Worm (Caenorhabditis elegans) whole organism, young adult: Measurements from ENCODE around the gene pals-24.
A peak's percentile ranks its signal among the peaks of the same experiment; 100 is the strongest.

Experiments
- C17E4.6 ChIP-seq: fragments of 200-800 bp; sonication (Bioruptor generic); IDR thresholded peaks from 2 replicates; pipeline ENCODE4 v1.3.6; 2022; ENCODE audit warnings: missing genetic modification reagents, missing genetic modification characterization, missing compliant biosample characterization
- F33H1.4 ChIP-seq: fragments of 200-800 bp; sonication (Bioruptor generic); IDR thresholded peaks from 2 replicates; pipeline ENCODE4 v1.3.6; 2022; ENCODE audit warnings: missing genetic modification reagents, missing genetic modification characterization, missing compliant biosample characterization
- F57C9.4 ChIP-seq: sonication (generic microtip); optimal IDR thresholded peaks from 2 replicates; lab custom pipeline; 2017; ENCODE audit warnings: mild to moderate bottlenecking, missing genetic modification characterization, missing compliant biosample characterization
- Y53F4B.3 ChIP-seq: fragments of 200-800 bp; sonication (Bioruptor generic); IDR thresholded peaks from 2 replicates; pipeline ENCODE4 v1.3.6; 2022; ENCODE audit warnings: missing genetic modification reagents, missing genetic modification characterization, missing compliant biosample characterization
- Y56A3A.18 ChIP-seq: fragments of 200-800 bp; sonication (Bioruptor generic); IDR thresholded peaks from 2 replicates; pipeline ENCODE4 v1.3.6; 2022; ENCODE audit warnings: missing genetic modification reagents, missing genetic modification characterization, missing compliant biosample characterization
- Y79H2A.3 ChIP-seq: fragments of 200-800 bp; sonication (Bioruptor generic); conservative IDR thresholded peaks from 2 replicates; pipeline ENCODE4 v1.3.6; 2022; ENCODE audit warnings: missing genetic modification reagents, missing genetic modification characterization, missing compliant biosample characterization
- aptf-2 ChIP-seq: fragments of 200-800 bp; sonication (Bioruptor generic); conservative IDR thresholded peaks from 2 replicates; pipeline ENCODE4 v1.3.6; 2022; ENCODE audit warnings: missing genetic modification reagents, missing genetic modification characterization, missing compliant biosample characterization
- atf-7 ChIP-seq: sonication (generic microtip); optimal IDR thresholded peaks from 2 replicates; lab custom pipeline; 2017; ENCODE audit warnings: mild to moderate bottlenecking, missing genetic modification characterization, missing compliant biosample characterization
- athp-1 ChIP-seq: sonication (generic microtip); optimal IDR thresholded peaks from 2 replicates; lab custom pipeline; 2017; ENCODE audit warnings: mild to moderate bottlenecking, missing genetic modification characterization, missing compliant biosample characterization
- attf-3 ChIP-seq: fragments of 200-800 bp; sonication (Bioruptor generic); conservative IDR thresholded peaks from 2 replicates; pipeline ENCODE4 v1.3.6; 2022; ENCODE audit warnings: missing genetic modification reagents, missing genetic modification characterization, missing compliant biosample characterization
- bed-1 ChIP-seq: fragments of 200-800 bp; sonication (Bioruptor generic); IDR thresholded peaks from 2 replicates; pipeline ENCODE4 v1.3.6; 2022; ENCODE audit warnings: missing genetic modification reagents, missing genetic modification characterization, missing compliant biosample characterization
- cebp-2 ChIP-seq: fragments of 200-800 bp; sonication (Bioruptor generic); IDR thresholded peaks from 2 replicates; pipeline ENCODE4 v1.3.6; 2022; ENCODE audit warnings: missing genetic modification characterization, missing compliant biosample characterization
- ceh-100 ChIP-seq: fragments of 200-800 bp; sonication (Bioruptor generic); IDR thresholded peaks from 2 replicates; pipeline ENCODE4 v1.3.6; 2022; ENCODE audit warnings: missing genetic modification reagents, missing genetic modification characterization, missing compliant biosample characterization
- ceh-58 ChIP-seq: fragments of 200-800 bp; sonication (Bioruptor generic); IDR thresholded peaks from 2 replicates; pipeline ENCODE4 v1.3.6; 2022; ENCODE audit warnings: missing genetic modification characterization, missing compliant biosample characterization
- ceh-91 ChIP-seq: fragments of 200-800 bp; sonication (Bioruptor generic); IDR thresholded peaks from 2 replicates; pipeline ENCODE4 v1.3.6; 2022; ENCODE audit warnings: missing genetic modification reagents, missing genetic modification characterization, missing compliant biosample characterization
- chd-7 ChIP-seq: sonication (generic microtip); optimal IDR thresholded peaks from 2 replicates; lab custom pipeline; 2016; ENCODE audit warnings: mild to moderate bottlenecking, missing genetic modification characterization, moderate library complexity, missing compliant biosample characterization
- dox-1 ChIP-seq: fragments of 200-800 bp; sonication (Bioruptor generic); IDR thresholded peaks from 2 replicates; pipeline ENCODE4 v1.3.6; 2022; ENCODE audit warnings: missing genetic modification reagents, missing genetic modification characterization, missing compliant biosample characterization
- egl-18 ChIP-seq: fragments of 200-800 bp; sonication (Bioruptor generic); IDR thresholded peaks from 2 replicates; pipeline ENCODE4 v1.3.6; 2022; ENCODE audit warnings: missing genetic modification reagents, missing genetic modification characterization, missing compliant biosample characterization
- egrh-3 ChIP-seq: fragments of 200-800 bp; sonication (Bioruptor generic); IDR thresholded peaks from 2 replicates; pipeline ENCODE4 v1.3.6; 2022; ENCODE audit warnings: missing genetic modification reagents, missing genetic modification characterization, missing compliant biosample characterization
- hmg-20 ChIP-seq: fragments of 200-800 bp; sonication (Bioruptor generic); IDR thresholded peaks from 2 replicates; pipeline ENCODE4 v1.3.6; 2022; ENCODE audit warnings: missing genetic modification reagents, missing genetic modification characterization, missing compliant biosample characterization
- lag-1 ChIP-seq: fragments of 200-800 bp; sonication (Bioruptor generic); IDR thresholded peaks from 2 replicates; pipeline ENCODE4 v1.3.6; 2022; ENCODE audit warnings: missing genetic modification reagents, missing genetic modification characterization, missing compliant biosample characterization
- lin-35 ChIP-seq, 3 experiments: fragments of 150-350 bp in 2 of 3; sonication (generic microtip) in 1 of 3; optimal IDR thresholded peaks; 2 replicates each; lab custom pipeline; 2014 to 2018; ENCODE audit warnings: missing biosample characterization in 3 of 3, missing genetic modification characterization in 3 of 3, missing genetic modification reagents in 3 of 3
- lin-40 ChIP-seq: sonication (generic microtip); optimal IDR thresholded peaks from 2 replicates; lab custom pipeline; 2016; ENCODE audit warnings: missing genetic modification characterization, mild to moderate bottlenecking, missing compliant biosample characterization, missing genotype, missing genetic modification reagents
- lsl-1 ChIP-seq: fragments of 200-800 bp; sonication (Bioruptor generic); optimal IDR thresholded peaks from 2 replicates; lab custom pipeline; 2018; ENCODE audit warnings: mild to moderate bottlenecking, missing genetic modification characterization, moderate library complexity, missing compliant biosample characterization
- lsy-27 ChIP-seq: sonication (generic microtip); optimal IDR thresholded peaks from 2 replicates; lab custom pipeline; 2017; ENCODE audit warnings: missing genetic modification characterization, mild to moderate bottlenecking, missing compliant biosample characterization, antibody characterized with exemption, missing genotype, borderline replicate concordance; ENCODE audit not compliant: insufficient read depth
- madf-6 ChIP-seq: fragments of 200-800 bp; sonication (Bioruptor generic); IDR thresholded peaks from 2 replicates; pipeline ENCODE4 v1.3.6; 2022; ENCODE audit warnings: missing genetic modification reagents, missing genetic modification characterization, missing compliant biosample characterization
- mcd-1 ChIP-seq: fragments of 200-800 bp; sonication (Bioruptor generic); IDR thresholded peaks from 2 replicates; pipeline ENCODE4 v1.3.6; 2022; ENCODE audit warnings: missing genetic modification reagents, missing genetic modification characterization, missing compliant biosample characterization
- nfyb-1 ChIP-seq: fragments of 200-800 bp; sonication (Bioruptor generic); IDR thresholded peaks from 2 replicates; pipeline ENCODE4 v1.3.6; 2022; ENCODE audit warnings: missing genetic modification reagents, missing genetic modification characterization, missing compliant biosample characterization
- nhr-120 ChIP-seq: fragments of 200-800 bp; sonication (Bioruptor generic); IDR thresholded peaks from 2 replicates; pipeline ENCODE4 v1.3.6; 2022; ENCODE audit warnings: missing genetic modification characterization, missing compliant biosample characterization
- nhr-80 ChIP-seq: sonication (generic microtip); optimal IDR thresholded peaks from 2 replicates; lab custom pipeline; 2016; ENCODE audit warnings: missing genetic modification characterization, missing compliant biosample characterization
- repo-1 ChIP-seq: sonication (generic microtip); optimal IDR thresholded peaks from 2 replicates; lab custom pipeline; 2017; ENCODE audit warnings: mild to moderate bottlenecking, missing genetic modification characterization, missing compliant biosample characterization
- rpc-1 ChIP-seq, 2 experiments: fragments of 150-350 bp in 1 of 2; sonication (generic microtip) in 1 of 2; optimal IDR thresholded peaks; 2 replicates each; lab custom pipeline; 2014 to 2018; ENCODE audit warnings: missing biosample characterization in 1 of 2, missing genetic modification characterization in 1 of 2, missing genetic modification reagents in 1 of 2, missing genotype in 1 of 2
- snpc-1.1 ChIP-seq: sonication (generic microtip); optimal IDR thresholded peaks from 2 replicates; lab custom pipeline; 2017; ENCODE audit warnings: missing genetic modification characterization, mild to moderate bottlenecking, missing compliant biosample characterization, antibody characterized with exemption, moderate library complexity, missing genotype, missing genetic modification reagents; ENCODE audit not compliant: insufficient read depth
- snpc-3.4 ChIP-seq: sonication (generic microtip); optimal IDR thresholded peaks from 2 replicates; lab custom pipeline; 2017; ENCODE audit warnings: missing genetic modification characterization, mild to moderate bottlenecking, missing compliant biosample characterization, antibody characterized with exemption, moderate library complexity, missing genotype, missing genetic modification reagents
- snpc-4 ChIP-seq, 5 experiments: fragments of 150-350 bp in 1 of 5; sonication (generic microtip) in 4 of 5; optimal IDR thresholded peaks; 2 replicates each; lab custom pipeline; 2014 to 2018; ENCODE audit warnings: missing genetic modification characterization in 5 of 5, missing biosample characterization in 3 of 5, antibody characterized with exemption in 2 of 5, mild to moderate bottlenecking in 2 of 5, missing compliant biosample characterization in 2 of 5, missing genotype in 2 of 5, moderate library complexity in 2 of 5, missing genetic modification reagents in 1 of 5
- tbp1 ChIP-seq: fragments of 200-800 bp; sonication (Bioruptor generic); optimal IDR thresholded peaks from 2 replicates; lab custom pipeline; 2018; ENCODE audit warnings: mild to moderate bottlenecking, missing genetic modification characterization, missing compliant biosample characterization
- tlf-1 ChIP-seq: fragments of 200-800 bp; sonication (Bioruptor generic); optimal IDR thresholded peaks from 2 replicates; lab custom pipeline; 2018; ENCODE audit warnings: mild to moderate bottlenecking, missing genetic modification characterization, missing compliant biosample characterization
- unc-62 ChIP-seq: fragments of 150-350 bp; optimal IDR thresholded peaks from 2 replicates; lab custom pipeline; 2014; ENCODE audit warnings: missing biosample characterization, missing genetic modification reagents, missing genetic modification characterization
- ztf-6 ChIP-seq: fragments of 200-800 bp; sonication (Bioruptor generic); IDR thresholded peaks from 2 replicates; pipeline ENCODE4 v1.3.6; 2022; ENCODE audit warnings: missing genetic modification reagents, missing genetic modification characterization, missing compliant biosample characterization

Gene pals-24

ce11 chrIII:117210-117609 lies 3.0 kb upstream of the pals-24 start, which contains the start of gene C29F9.5:
TSS of gene C29F9.5 (plus strand) at chrIII:117510.
- TF ChIP-seq Y53F4B.3 (GFP tag; lab: Robert Waterston, UW) (no peak), madf-6 (no peak), cebp-2 (no peak), tlf-1 (no peak), tbp1 (no peak), snpc-3.4 (tag; lab: Kevin White, UChicago) (no peak)

DNA sequence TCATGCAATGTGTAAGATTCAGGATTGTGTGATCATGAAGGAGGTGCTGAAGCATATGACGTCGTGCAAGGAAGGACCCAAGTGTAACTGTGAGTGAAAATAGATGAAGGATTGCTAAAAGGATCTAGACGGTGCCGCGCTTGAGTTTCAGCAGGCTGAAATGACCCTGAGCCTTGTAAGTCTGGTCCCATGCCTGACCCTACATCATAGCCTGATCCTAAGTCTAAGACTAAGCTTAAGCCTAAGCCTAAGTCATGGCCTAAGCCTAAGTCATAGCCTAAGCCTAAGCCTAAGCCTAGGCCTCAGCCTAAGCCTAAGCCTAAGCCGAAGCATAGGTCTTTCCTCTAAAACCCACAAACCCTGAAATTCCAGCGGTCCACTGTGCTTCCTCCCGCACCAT lies 2.4 kb upstream of the pals-24 start:
- TF ChIP-seq lsy-27 (tag; lab: Kevin White, UChicago) (no peak), athp-1 (no peak), lsl-1 (GFP tag; lab: Kevin White, UChicago) (no peak), ceh-100 (GFP tag; lab: Robert Waterston, UW) (no peak), egl-18 (GFP tag; lab: Robert Waterston, UW) (no peak), nfyb-1 (GFP tag; lab: Robert Waterston, UW) (no peak), Y56A3A.18 (GFP tag; lab: Robert Waterston, UW) (no peak), nhr-120 (no peak), tlf-1 (no peak), ztf-6 (GFP tag; lab: Robert Waterston, UW) (no peak), aptf-2 (GFP tag; lab: Robert Waterston, UW) (no peak), snpc-4 (GFP tag; optimal IDR thresholded peaks at IDR 0.05; lab: Kevin White, UChicago) (no peak), snpc-4 (tag; optimal IDR thresholded peaks at IDR 0.05; lab: Kevin White, UChicago) (no peak), lin-40 (no peak), bed-1 (GFP tag; lab: Robert Waterston, UW) (no peak), lin-35 (GFP tag; optimal IDR thresholded peaks at IDR 0.05; lab: Kevin White, UChicago) (no peak), chd-7 (tag; lab: Kevin White, UChicago) (no peak), atf-7 (tag; lab: Kevin White, UChicago) (no peak), Y79H2A.3 (no peak)

DNA sequence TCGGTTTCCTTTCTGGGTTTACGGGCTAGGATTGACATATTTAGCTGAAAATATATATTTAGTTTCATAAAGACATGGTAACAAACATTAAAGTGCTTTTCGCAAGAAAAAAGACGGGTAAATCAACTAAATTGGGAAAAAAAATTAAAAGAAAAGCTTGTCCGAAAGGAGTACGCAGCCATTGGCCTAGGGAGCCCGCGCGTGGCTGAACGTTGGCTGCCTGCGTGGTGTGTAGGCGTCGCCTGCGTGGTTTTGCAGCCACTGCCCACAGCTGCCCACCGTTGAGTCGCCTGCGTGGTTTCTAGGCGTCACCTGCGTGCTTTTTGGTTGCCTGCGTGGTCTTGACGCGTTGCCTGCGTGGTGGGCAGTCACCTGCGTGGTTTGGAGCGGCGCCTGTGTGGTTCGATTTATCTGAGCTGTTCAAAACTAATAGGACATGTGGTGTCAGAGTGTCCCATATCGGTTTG lies 1.8 kb downstream of the pals-24 start, which contains the start of gene C29F9.12:
Gene C29F9.12 (minus strand): TSS at position 51 of the 467 bp plus-strand sequence.
- 0 out of 2 replicates have a peak, but pooled peaks have one; percentile 24 for TF ChIP-seq egrh-3 (GFP tag; lab: Robert Waterston, UW)
- peak; percentile 52; the same call in 1 of the 2 replicates for TF ChIP-seq dox-1

DNA sequence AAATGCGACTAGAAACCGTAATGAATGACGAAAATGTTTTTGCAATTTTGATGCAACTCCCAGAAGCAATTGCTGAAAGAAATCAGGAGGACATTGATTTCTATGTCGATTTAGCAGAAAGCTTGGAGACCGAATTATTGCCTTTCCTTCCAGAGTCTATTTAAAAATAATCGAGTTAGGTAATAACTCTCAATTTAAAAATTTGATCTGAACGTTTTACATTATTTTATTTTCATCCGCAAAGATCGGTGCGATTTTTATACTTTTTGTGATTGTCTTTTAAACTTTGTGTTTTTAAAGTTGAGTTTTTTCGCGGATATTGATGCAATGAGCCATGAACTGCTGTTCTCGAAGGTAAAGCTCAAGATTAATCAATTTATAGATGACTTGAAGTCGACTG lies 4.2 kb downstream of the pals-24 start, which contains the start of gene pals-23:
Gene pals-23 (plus strand): TSS at position 301 of the 400 bp plus-strand sequence.
- TF ChIP-seq rpc-1 (optimal IDR thresholded peaks at IDR 0.05; lab: Kevin White, UChicago) (no peak), rpc-1 (tag; optimal IDR thresholded peaks at IDR 0.05; lab: Kevin White, UChicago) (no peak), unc-62 (GFP tag; lab: Kevin White, UChicago) (no peak), egl-18 (GFP tag; lab: Robert Waterston, UW) (no peak), ceh-58 (GFP tag; lab: Robert Waterston, UW) (no peak), lag-1 (GFP tag; lab: Robert Waterston, UW) (no peak), hmg-20 (GFP tag; lab: Robert Waterston, UW) (no peak), atf-7 (tag; lab: Kevin White, UChicago) (no peak), F33H1.4 (no peak), C17E4.6 (GFP tag; lab: Robert Waterston, UW) (no peak), attf-3 (GFP tag; lab: Robert Waterston, UW) (no peak), mcd-1 (no peak), ztf-6 (GFP tag; lab: Robert Waterston, UW) (no peak), snpc-4 (GFP tag; optimal IDR thresholded peaks at IDR 0.05; lab: Kevin White, UChicago) (no peak), snpc-4 (tag; optimal IDR thresholded peaks at IDR 0.05; lab: Kevin White, UChicago) (no peak), F57C9.4 (no peak), nhr-80 (tag; lab: Kevin White, UChicago) (no peak), snpc-1.1 (tag; lab: Kevin White, UChicago) (no peak), cebp-2 (no peak), repo-1 (tag; lab: Kevin White, UChicago) (no peak), ceh-91 (GFP tag; lab: Robert Waterston, UW) (no peak)
- TF ChIP-seq, all 124 proteins: peak for 0
